Worm (Caenorhabditis elegans) whole organism, midembryonic: ENCODE data around the gene hmg-12.

Experiments used
- T22C8.4 ChIP-seq: fragments of 200-800 bp; sonication (Bioruptor generic); IDR thresholded peaks from 2 replicates; pipeline ENCODE4 v1.3.6; 2022; ENCODE audit warnings: missing genetic modification characterization, missing compliant biosample characterization
- cog-1 ChIP-seq: sonication (generic microtip); optimal IDR thresholded peaks from 2 replicates; lab custom pipeline; 2016; ENCODE audit warnings: missing genetic modification characterization, missing compliant biosample characterization
- flt-1 ChIP-seq: fragments of 200-800 bp; sonication (Bioruptor generic); IDR thresholded peaks from 2 replicates; pipeline ENCODE4 v1.3.6; 2022; ENCODE audit warnings: missing genetic modification characterization, missing compliant biosample characterization
- klf-2 ChIP-seq: fragments of 200-800 bp; sonication (Bioruptor generic); conservative IDR thresholded peaks from 2 replicates; pipeline ENCODE4 v1.3.6; 2022; ENCODE audit warnings: missing genetic modification reagents, missing genetic modification characterization, missing compliant biosample characterization
- med-1 ChIP-seq: sonication (generic microtip); optimal IDR thresholded peaks from 2 replicates; lab custom pipeline; 2017; ENCODE audit warnings: missing genetic modification characterization, mild to moderate bottlenecking, missing compliant biosample characterization, antibody characterized with exemption, missing genetic modification reagents; ENCODE audit not compliant: insufficient read depth
- ref-1 ChIP-seq: fragments of 200-800 bp; sonication (Bioruptor generic); conservative IDR thresholded peaks from 2 replicates; pipeline ENCODE4 v1.3.6; 2022; ENCODE audit warnings: missing genetic modification reagents, missing genetic modification characterization, missing compliant biosample characterization
- tab-1 ChIP-seq: fragments of 200-800 bp; sonication (Bioruptor generic); IDR thresholded peaks from 2 replicates; pipeline ENCODE4 v1.3.6; 2022; ENCODE audit warnings: missing genetic modification characterization, missing compliant biosample characterization
- ztf-23 ChIP-seq: fragments of 200-800 bp; sonication (Bioruptor generic); IDR thresholded peaks from 2 replicates; pipeline ENCODE4 v1.3.6; 2022; ENCODE audit warnings: missing genetic modification reagents, missing genetic modification characterization, missing compliant biosample characterization
- ztf-29 ChIP-seq: fragments of 200-800 bp; sonication (Bioruptor generic); IDR thresholded peaks from 2 replicates; pipeline ENCODE4 v1.3.6; 2022; ENCODE audit warnings: missing genetic modification reagents, missing genetic modification characterization, missing compliant biosample characterization

Gene hmg-12

DNA sequence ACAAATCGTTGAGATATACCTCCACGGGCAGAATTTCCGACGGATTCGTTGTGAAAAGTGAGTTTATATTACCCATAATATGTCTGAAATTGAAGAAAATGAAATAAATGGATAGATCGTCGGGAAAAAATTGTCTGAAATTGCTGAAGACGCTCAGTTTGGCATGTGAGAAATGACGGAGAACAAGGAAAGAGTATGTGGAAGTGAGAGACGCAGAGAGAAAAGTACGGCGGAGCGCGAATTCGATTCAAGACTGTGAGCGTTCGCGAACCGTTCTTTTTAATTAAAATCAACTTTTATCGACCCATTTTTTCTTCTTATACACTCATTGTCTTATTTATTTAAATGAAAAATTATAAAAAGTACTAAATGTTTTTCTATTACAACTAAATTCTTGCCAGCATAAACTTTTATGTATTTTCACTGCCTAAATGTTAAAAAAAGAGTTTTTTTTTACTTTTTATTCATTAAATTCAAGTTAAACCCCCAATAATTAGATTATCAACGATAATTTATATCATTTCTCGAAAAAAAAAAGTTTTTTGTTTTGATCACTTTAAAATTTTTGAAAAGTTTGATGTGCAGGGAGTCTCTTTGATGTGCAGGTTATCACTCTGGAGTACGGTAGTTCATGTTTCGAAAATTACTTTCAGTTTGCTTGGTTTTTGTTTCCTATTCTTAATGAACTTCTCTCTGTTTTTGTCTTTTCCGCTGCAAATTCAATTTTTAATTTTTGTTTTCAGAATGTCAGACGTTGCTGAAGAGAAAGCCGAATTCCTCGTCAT is at the start of gene hmg-12, which contains the start of gene vps-15:
Gene hmg-12, plus strand, starts transcription at position 744 of the 785 bp plus-strand sequence.
Gene vps-15, minus strand, starts transcription at position 83 of the 785 bp plus-strand sequence.
- TF ChIP-seq klf-2 (GFP tag; lab: Robert Waterston, UW) (no peak), flt-1 (GFP tag; lab: Robert Waterston, UW) (no peak), ztf-29 (no peak), T22C8.4 (GFP tag; lab: Robert Waterston, UW) (no peak), med-1 (GFP tag; lab: Kevin White, UChicago) (no peak), ref-1 (GFP tag; lab: Robert Waterston, UW) (no peak), tab-1 (GFP tag; lab: Robert Waterston, UW) (no peak), ztf-23 (no peak), cog-1 (no peak)

DNA sequence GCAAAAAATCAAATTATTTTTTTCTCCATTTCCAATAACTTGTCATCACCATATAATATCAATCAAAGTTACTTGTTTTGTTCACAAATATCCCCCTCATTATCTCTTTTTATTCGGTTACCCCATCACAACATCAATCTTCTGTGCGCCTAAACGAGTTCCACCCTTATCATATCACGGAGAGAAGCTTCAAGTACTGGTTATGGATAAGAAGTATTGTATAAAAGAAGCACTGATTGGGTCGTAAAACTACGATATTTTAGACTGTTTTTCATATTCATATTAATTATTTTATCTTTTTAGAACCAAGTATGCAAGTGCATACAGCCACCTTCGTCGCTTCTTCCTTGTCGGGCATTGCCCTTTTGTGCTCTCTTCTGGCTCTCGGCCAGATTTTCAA is 48.1 kb upstream of the hmg-12 start, which contains the start of gene col-84:
Gene col-84, plus strand, starts transcription at position 301 of the 400 bp plus-strand sequence.
- TF ChIP-seq tab-1 (GFP tag; lab: Robert Waterston, UW) (no peak), ref-1 (GFP tag; lab: Robert Waterston, UW) (no peak)

- TF ChIP-seq med-1 (GFP tag; lab: Kevin White, UChicago) (no peak), ref-1 (GFP tag; lab: Robert Waterston, UW) (no peak), klf-2 (GFP tag; lab: Robert Waterston, UW) (no peak), ztf-23 (no peak), flt-1 (GFP tag; lab: Robert Waterston, UW) (no peak)
These were observed 47.4 kb upstream of the hmg-12 start for ce11 chrII:11868893-11869292.

ce11 chrII:11874674-11875198 is 41.6 kb upstream of the hmg-12 start, which contains the start of the genes npp-3 and top-2:
npp-3 (minus strand) TSS chrII:11874788.
top-2 (plus strand) TSS chrII:11875148.
- no peak for TF ChIP-seq flt-1 (GFP tag; lab: Robert Waterston, UW)
- no peak for TF ChIP-seq ref-1 (GFP tag; lab: Robert Waterston, UW)
- TF ChIP-seq ztf-23 = no peak
- TF ChIP-seq T22C8.4 (GFP tag; lab: Robert Waterston, UW) = no peak
- TF ChIP-seq tab-1 (GFP tag; lab: Robert Waterston, UW) = no peak
- TF ChIP-seq ztf-29 = peak; percentile 40; the same call in 1 of the 2 replicates
- no peak for TF ChIP-seq klf-2 (GFP tag; lab: Robert Waterston, UW)
- no peak for TF ChIP-seq cog-1

ce11 chrII:11879784-11880183 is 36.5 kb upstream of the hmg-12 start:
- no peak for TF ChIP-seq flt-1 (GFP tag; lab: Robert Waterston, UW)
- TF ChIP-seq tab-1 (GFP tag; lab: Robert Waterston, UW) = no peak
- TF ChIP-seq med-1 (GFP tag; lab: Kevin White, UChicago) = no peak
- TF ChIP-seq ztf-29 = no peak
- no peak for TF ChIP-seq cog-1
- no peak for TF ChIP-seq T22C8.4 (GFP tag; lab: Robert Waterston, UW)

ce11 chrII:11880456-11881353 is 35.6 kb upstream of the hmg-12 start:
- TF ChIP-seq cog-1 (no peak), med-1 (GFP tag; lab: Kevin White, UChicago) (no peak), klf-2 (GFP tag; lab: Robert Waterston, UW) (no peak), tab-1 (GFP tag; lab: Robert Waterston, UW) (no peak), ztf-23 (no peak), ztf-29 (no peak), T22C8.4 (GFP tag; lab: Robert Waterston, UW) (no peak), flt-1 (GFP tag; lab: Robert Waterston, UW) (no peak), ref-1 (GFP tag; lab: Robert Waterston, UW) (no peak)

- TF ChIP-seq cog-1 = no peak
- no peak for TF ChIP-seq ztf-23
- no peak for TF ChIP-seq T22C8.4 (GFP tag; lab: Robert Waterston, UW)
- TF ChIP-seq med-1 (GFP tag; lab: Kevin White, UChicago) = no peak
- no peak for TF ChIP-seq ref-1 (GFP tag; lab: Robert Waterston, UW)
- no peak for TF ChIP-seq flt-1 (GFP tag; lab: Robert Waterston, UW)
- no peak for TF ChIP-seq klf-2 (GFP tag; lab: Robert Waterston, UW)
These were observed 32.7 kb upstream of the hmg-12 start, which contains the start of gene ZK930.6 for ce11 chrII:11883648-11884047. ZK930.6 (plus strand) TSS chrII:11883948.

- TF ChIP-seq cog-1 = no peak
- TF ChIP-seq ztf-23 = no peak
- no peak for TF ChIP-seq klf-2 (GFP tag; lab: Robert Waterston, UW)
- TF ChIP-seq ref-1 (GFP tag; lab: Robert Waterston, UW) = no peak
- no peak for TF ChIP-seq ztf-29
- TF ChIP-seq T22C8.4 (GFP tag; lab: Robert Waterston, UW) = no peak
- TF ChIP-seq flt-1 (GFP tag; lab: Robert Waterston, UW) = no peak
- TF ChIP-seq tab-1 (GFP tag; lab: Robert Waterston, UW) = no peak
- TF ChIP-seq med-1 (GFP tag; lab: Kevin White, UChicago) = no peak
These were observed 28.6 kb upstream of the hmg-12 start for ce11 chrII:11887724-11888123.

DNA sequence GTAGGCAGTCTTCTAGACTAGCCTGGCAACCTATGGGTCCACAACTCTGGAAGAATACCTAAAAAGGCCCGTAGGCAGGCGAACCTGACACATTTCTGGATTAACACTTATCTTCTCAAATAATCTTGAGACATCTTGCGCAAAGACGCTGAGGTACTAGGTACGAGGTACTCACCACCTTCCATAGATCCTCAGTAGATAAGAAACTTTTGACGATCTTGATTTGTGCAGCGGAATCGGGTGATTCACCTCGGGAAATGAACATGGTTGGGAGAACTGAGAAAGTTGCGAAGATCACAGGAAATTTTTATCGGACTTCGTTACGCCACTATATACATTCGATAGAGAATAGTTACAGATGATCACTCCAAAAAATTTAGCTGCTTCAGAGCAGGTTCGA is 28.2 kb upstream of the hmg-12 start:
- TF ChIP-seq klf-2 (GFP tag; lab: Robert Waterston, UW) (no peak), flt-1 (GFP tag; lab: Robert Waterston, UW) (no peak), ref-1 (GFP tag; lab: Robert Waterston, UW) (no peak), tab-1 (GFP tag; lab: Robert Waterston, UW) (no peak), cog-1 (no peak), ztf-29 (no peak), med-1 (GFP tag; lab: Kevin White, UChicago) (no peak), T22C8.4 (GFP tag; lab: Robert Waterston, UW) (no peak), ztf-23 (no peak)
